Worm (Caenorhabditis elegans) whole organism, midembryonic: ENCODE results near the gene gad-1.

Source experiments
- T22C8.4 ChIP-seq: fragments of 200-800 bp; sonication (Bioruptor generic); IDR thresholded peaks from 2 replicates; pipeline ENCODE4 v1.3.6; 2022; ENCODE audit warnings: missing genetic modification characterization, missing compliant biosample characterization
- cog-1 ChIP-seq: sonication (generic microtip); optimal IDR thresholded peaks from 2 replicates; lab custom pipeline; 2016; ENCODE audit warnings: missing genetic modification characterization, missing compliant biosample characterization
- flt-1 ChIP-seq: fragments of 200-800 bp; sonication (Bioruptor generic); IDR thresholded peaks from 2 replicates; pipeline ENCODE4 v1.3.6; 2022; ENCODE audit warnings: missing genetic modification characterization, missing compliant biosample characterization
- ref-1 ChIP-seq: fragments of 200-800 bp; sonication (Bioruptor generic); conservative IDR thresholded peaks from 2 replicates; pipeline ENCODE4 v1.3.6; 2022; ENCODE audit warnings: missing genetic modification reagents, missing genetic modification characterization, missing compliant biosample characterization

DNA sequence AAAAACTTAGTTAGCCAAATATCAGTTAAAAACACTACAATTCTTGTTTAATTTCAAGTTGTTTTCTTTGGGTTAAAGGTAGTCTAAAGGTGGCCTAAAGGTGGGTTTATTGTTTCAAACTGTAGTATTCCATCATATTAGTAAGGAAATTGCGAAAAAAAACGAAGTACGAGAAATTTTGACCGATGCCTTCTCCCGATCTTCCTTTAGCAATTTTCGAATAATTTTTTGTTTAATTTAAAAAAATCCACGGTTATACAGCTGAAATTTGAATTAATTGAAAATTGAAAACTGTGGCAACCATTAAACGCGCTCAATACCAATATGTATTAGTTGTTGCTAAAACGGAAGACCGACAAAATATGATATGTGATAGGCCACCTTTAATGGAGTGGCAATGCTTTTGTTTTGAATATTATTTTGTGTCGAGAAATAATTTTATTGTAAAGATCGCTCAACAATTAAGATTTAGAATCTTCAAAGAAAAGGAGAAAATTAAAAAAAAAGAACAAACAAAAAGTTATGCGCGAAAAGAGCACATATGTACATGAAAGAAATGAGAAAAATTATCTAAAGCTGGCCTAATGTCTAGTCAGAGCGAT, 32.2 kb downstream of the gad-1 start:
- TF ChIP-seq T22C8.4 (GFP tag; lab: Robert Waterston, UW): no peak
- TF ChIP-seq ref-1 (GFP tag; lab: Robert Waterston, UW): no peak
- no peak for TF ChIP-seq flt-1 (GFP tag; lab: Robert Waterston, UW)
- no peak for TF ChIP-seq cog-1 (tag; lab: Kevin White, UChicago)
